Fruit fly (Drosophila melanogaster) Kc167 (cell line): ENCODE results near the gene CG3919.

Source experiments
- insv ChIP-seq: fragments of >200 bp; optimal IDR thresholded peaks from 3 replicates; lab custom pipeline; 2018; ENCODE audit warnings: missing external identifiers
- ttk ChIP-seq: sonication (Bioruptor generic); optimal IDR thresholded peaks from 2 replicates; lab custom pipeline; 2017; ENCODE audit warnings: missing external identifiers

dm6 chr3L:14402632-14403031, 7.8 kb upstream of the CG3919 start, which contains the start of gene CG3868:
- TF ChIP-seq ttk (lab: Kevin White, UChicago) (no peak), insv (lab: Kevin White, UChicago) (no peak)
